Worm (Caenorhabditis elegans) whole organism, L3 larva: Measurements from ENCODE around the gene srd-35.

Source experiments
- R02D3.7 ChIP-seq: fragments of 150-350 bp; optimal IDR thresholded peaks from 2 replicates; lab custom pipeline; 2014; ENCODE audit warnings: missing biosample characterization, missing genetic modification characterization
- ZK546.5 ChIP-seq: sonication (generic microtip); optimal IDR thresholded peaks from 2 replicates; lab custom pipeline; 2017; ENCODE audit warnings: missing biosample characterization, missing genetic modification characterization
- aly-2 ChIP-seq: fragments of 150-350 bp; optimal IDR thresholded peaks from 2 replicates; lab custom pipeline; 2014; ENCODE audit warnings: missing biosample characterization, missing genetic modification characterization
- ama-1 ChIP-seq: fragments of 150-350 bp; optimal IDR thresholded peaks from 2 replicates; lab custom pipeline; 2018
- ceh-28 ChIP-seq: fragments of 150-350 bp; optimal IDR thresholded peaks from 2 replicates; lab custom pipeline; 2014; ENCODE audit warnings: missing biosample characterization, missing genetic modification reagents, missing genetic modification characterization
- ceh-82 ChIP-seq: fragments of 150-350 bp; optimal IDR thresholded peaks from 2 replicates; lab custom pipeline; 2014; ENCODE audit warnings: missing biosample characterization, missing genetic modification characterization
- ceh-9 ChIP-seq: sonication (generic microtip); optimal IDR thresholded peaks from 2 replicates; lab custom pipeline; 2018; ENCODE audit warnings: missing biosample characterization, missing genetic modification characterization
- daf-12 ChIP-seq: fragments of 150-350 bp; optimal IDR thresholded peaks from 2 replicates; lab custom pipeline; 2014; ENCODE audit warnings: missing biosample characterization, missing genetic modification reagents, missing genetic modification characterization
- egl-27 ChIP-seq: sonication (generic microtip); optimal IDR thresholded peaks from 4 replicates; lab custom pipeline; 2017; ENCODE audit warnings: missing biosample characterization, missing genetic modification reagents, missing genetic modification characterization
- elt-1 ChIP-seq: fragments of 150-350 bp; optimal IDR thresholded peaks from 2 replicates; lab custom pipeline; 2014; ENCODE audit warnings: missing biosample characterization, missing genetic modification characterization
- elt-2 ChIP-seq: sonication (generic microtip); optimal IDR thresholded peaks from 2 replicates; lab custom pipeline; 2016; ENCODE audit warnings: missing genetic modification reagents, mild to moderate bottlenecking, missing genetic modification characterization, missing compliant biosample characterization
- elt-3 ChIP-seq, 3 experiments: fragments of 150-350 bp in 1 of 3; sonication (generic microtip) in 2 of 3; optimal IDR thresholded peaks; 2 replicates in 2 of 3; 4 replicates in 1 of 3; lab custom pipeline; 2014 to 2017; ENCODE audit warnings: missing biosample characterization in 3 of 3, missing genetic modification characterization in 3 of 3
- eor-1 ChIP-seq, 2 experiments: fragments of 150-350 bp; optimal IDR thresholded peaks; 2 replicates each; lab custom pipeline; 2014 to 2018; ENCODE audit warnings: missing biosample characterization in 2 of 2, missing genetic modification characterization in 2 of 2
- fkh-10 ChIP-seq: sonication (generic microtip); optimal IDR thresholded peaks from 2 replicates; lab custom pipeline; 2017; ENCODE audit warnings: missing biosample characterization, missing genetic modification reagents, missing genetic modification characterization
- fos-1 ChIP-seq: fragments of 150-350 bp; optimal IDR thresholded peaks from 2 replicates; lab custom pipeline; 2014; ENCODE audit warnings: missing biosample characterization, missing genetic modification characterization
- hmg-11 ChIP-seq: sonication (generic microtip); optimal IDR thresholded peaks from 2 replicates; lab custom pipeline; 2016; ENCODE audit warnings: missing genetic modification characterization, missing compliant biosample characterization
- jun-1 ChIP-seq: fragments of 150-350 bp; optimal IDR thresholded peaks from 2 replicates; lab custom pipeline; 2014; ENCODE audit warnings: missing biosample characterization, missing genetic modification reagents, missing genetic modification characterization
- lin-15B ChIP-seq: fragments of 150-350 bp; optimal IDR thresholded peaks from 2 replicates; lab custom pipeline; 2014; ENCODE audit warnings: missing biosample characterization, missing genetic modification characterization
- lsy-12 ChIP-seq: sonication (generic microtip); optimal IDR thresholded peaks from 2 replicates; lab custom pipeline; 2016; ENCODE audit warnings: mild to moderate bottlenecking, missing genetic modification characterization, missing compliant biosample characterization
- mdl-1 ChIP-seq: fragments of 150-350 bp; optimal IDR thresholded peaks from 2 replicates; lab custom pipeline; 2014; ENCODE audit warnings: missing biosample characterization, missing genetic modification characterization
- nhr-11 ChIP-seq: fragments of 150-350 bp; optimal IDR thresholded peaks from 2 replicates; lab custom pipeline; 2014; ENCODE audit warnings: missing biosample characterization, missing genetic modification characterization
- nhr-12 ChIP-seq: fragments of 150-350 bp; optimal IDR thresholded peaks from 2 replicates; lab custom pipeline; 2014; ENCODE audit warnings: missing biosample characterization, missing genetic modification characterization
- nhr-23 ChIP-seq: fragments of 150-350 bp; optimal IDR thresholded peaks from 2 replicates; lab custom pipeline; 2014; ENCODE audit warnings: missing biosample characterization, missing genetic modification reagents, missing genetic modification characterization
- nhr-237 ChIP-seq: fragments of 150-350 bp; optimal IDR thresholded peaks from 2 replicates; lab custom pipeline; 2014; ENCODE audit warnings: missing biosample characterization, missing genetic modification characterization
- nhr-25 ChIP-seq: sonication (generic microtip); optimal IDR thresholded peaks from 2 replicates; lab custom pipeline; 2017; ENCODE audit warnings: missing biosample characterization, missing genetic modification characterization
- nhr-28 ChIP-seq: fragments of 150-350 bp; optimal IDR thresholded peaks from 2 replicates; lab custom pipeline; 2014; ENCODE audit warnings: missing biosample characterization, missing genetic modification characterization
- nhr-67 ChIP-seq: fragments of 150-350 bp; optimal IDR thresholded peaks from 2 replicates; lab custom pipeline; 2014; ENCODE audit warnings: missing biosample characterization, missing genetic modification characterization
- nhr-76 ChIP-seq: fragments of 150-350 bp; sonication (generic microtip); optimal IDR thresholded peaks from 5 replicates; lab custom pipeline; 2014; ENCODE audit warnings: missing biosample characterization, missing genetic modification characterization
- nhr-77 ChIP-seq: fragments of 150-350 bp; optimal IDR thresholded peaks from 2 replicates; lab custom pipeline; 2014; ENCODE audit warnings: missing biosample characterization, missing genetic modification characterization
- pha-4 ChIP-seq: fragments of 150-350 bp; optimal IDR thresholded peaks from 2 replicates; lab custom pipeline; 2014; ENCODE audit warnings: missing biosample characterization, missing genetic modification reagents, missing genetic modification characterization
- pqm-1 ChIP-seq: fragments of 150-350 bp; optimal IDR thresholded peaks from 2 replicates; lab custom pipeline; 2017; ENCODE audit warnings: missing biosample characterization, missing genetic modification characterization, inconsistent platforms
- unc-62 ChIP-seq: fragments of 150-350 bp; sonication (generic microtip); optimal IDR thresholded peaks from 4 replicates; lab custom pipeline; 2014; ENCODE audit warnings: missing biosample characterization, missing genetic modification reagents, missing genetic modification characterization
- zag-1 ChIP-seq: fragments of 150-350 bp; optimal IDR thresholded peaks from 2 replicates; lab custom pipeline; 2014; ENCODE audit warnings: missing biosample characterization, missing genetic modification characterization
- ztf-11 ChIP-seq: fragments of 150-350 bp; optimal IDR thresholded peaks from 2 replicates; lab custom pipeline; 2014; ENCODE audit warnings: missing biosample characterization, missing genetic modification characterization
- ztf-4 ChIP-seq: fragments of 150-350 bp; optimal IDR thresholded peaks from 2 replicates; lab custom pipeline; 2014; ENCODE audit warnings: missing biosample characterization, missing genetic modification characterization

srd-35 gene

DNA sequence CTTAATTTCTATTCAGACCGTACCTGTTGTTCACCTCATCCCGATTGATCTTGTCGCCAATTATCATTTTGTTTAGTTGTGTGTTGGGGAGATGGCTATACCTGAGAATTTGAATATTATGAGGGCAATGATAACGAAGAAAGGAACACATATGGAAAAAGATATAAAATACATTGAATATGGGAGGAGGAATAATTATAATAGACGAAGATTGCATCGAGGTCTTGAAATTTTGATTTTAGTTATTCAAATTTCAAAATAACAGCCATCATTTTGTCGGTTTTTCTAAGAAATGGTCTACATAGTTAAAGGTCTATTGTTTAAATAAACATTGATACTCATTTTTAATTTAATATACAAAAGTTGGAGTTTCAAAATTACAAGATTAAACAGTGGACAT is 22.9 kb downstream of the srd-35 start, which contains the start of gene shw-3:
Gene shw-3 (minus strand): TSS at position 101 of the 400 bp plus-strand sequence.
- TF ChIP-seq ZK546.5 = no peak
- TF ChIP-seq elt-2 = no peak
- TF ChIP-seq nhr-76 = no peak
- TF ChIP-seq hmg-11 = no peak
- TF ChIP-seq elt-1 (tag; lab: Kevin White, UChicago) = no peak
- TF ChIP-seq mdl-1 = no peak
- no peak for TF ChIP-seq nhr-25 (tag; lab: Kevin White, UChicago)
- TF ChIP-seq nhr-28 (tag; lab: Kevin White, UChicago) = no peak
- TF ChIP-seq nhr-12 = no peak
- TF ChIP-seq lsy-12 = no peak
- no peak for TF ChIP-seq jun-1 (tag; lab: Kevin White, UChicago)
- no peak for TF ChIP-seq ztf-11 (tag; lab: Kevin White, UChicago)
- TF ChIP-seq pqm-1 (tag; lab: Kevin White, UChicago) = no peak
- no peak for TF ChIP-seq eor-1 (tag; optimal IDR thresholded peaks at IDR 0.05; lab: Kevin White, UChicago)
- TF ChIP-seq fkh-10 (GFP tag; lab: Kevin White, UChicago) = no peak
- TF ChIP-seq ceh-28 (tag; lab: Kevin White, UChicago) = no peak
- TF ChIP-seq zag-1 (tag; lab: Kevin White, UChicago) = no peak

DNA sequence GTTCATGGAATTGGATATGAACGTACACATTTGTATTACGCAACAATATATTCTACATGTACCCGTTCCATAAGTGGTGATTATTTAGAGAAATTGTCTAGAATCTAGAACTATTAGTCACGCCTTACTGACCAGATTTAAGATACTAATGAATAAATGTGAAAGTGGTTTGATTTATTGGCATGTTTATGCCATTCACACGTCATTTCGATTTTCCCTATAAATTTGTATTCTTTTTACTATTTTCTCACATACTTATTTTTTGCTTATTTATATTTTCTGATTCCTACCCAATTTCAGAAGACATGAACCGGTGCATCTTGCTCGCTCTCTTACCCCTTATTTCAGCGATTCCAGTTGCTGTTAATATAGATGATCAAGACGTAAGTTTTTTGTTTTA is 24.1 kb downstream of the srd-35 start, which contains the start of gene F15B9.8:
Gene F15B9.8 (plus strand): TSS at position 301 of the 400 bp plus-strand sequence.
- no peak for TF ChIP-seq pha-4 (tag; lab: Kevin White, UChicago)
- TF ChIP-seq elt-1 (tag; lab: Kevin White, UChicago) = no peak
- TF ChIP-seq fos-1 (tag; lab: Kevin White, UChicago) = no peak
- TF ChIP-seq nhr-76 = no peak
- no peak for TF ChIP-seq nhr-23 (tag; lab: Kevin White, UChicago)
- no peak for TF ChIP-seq daf-12 (tag; lab: Kevin White, UChicago)
- TF ChIP-seq elt-3 (tag; optimal IDR thresholded peaks at IDR 0.05; lab: Kevin White, UChicago) = no peak
- no peak for TF ChIP-seq pqm-1 (tag; lab: Kevin White, UChicago)
- TF ChIP-seq ceh-9 (tag; lab: Kevin White, UChicago) = no peak
- TF ChIP-seq ztf-4 (tag; lab: Kevin White, UChicago) = no peak
- no peak for TF ChIP-seq ama-1
- no peak for TF ChIP-seq R02D3.7 (tag; lab: Kevin White, UChicago)
- TF ChIP-seq lsy-12 = no peak
- TF ChIP-seq, all 47 proteins: peak for 0

DNA sequence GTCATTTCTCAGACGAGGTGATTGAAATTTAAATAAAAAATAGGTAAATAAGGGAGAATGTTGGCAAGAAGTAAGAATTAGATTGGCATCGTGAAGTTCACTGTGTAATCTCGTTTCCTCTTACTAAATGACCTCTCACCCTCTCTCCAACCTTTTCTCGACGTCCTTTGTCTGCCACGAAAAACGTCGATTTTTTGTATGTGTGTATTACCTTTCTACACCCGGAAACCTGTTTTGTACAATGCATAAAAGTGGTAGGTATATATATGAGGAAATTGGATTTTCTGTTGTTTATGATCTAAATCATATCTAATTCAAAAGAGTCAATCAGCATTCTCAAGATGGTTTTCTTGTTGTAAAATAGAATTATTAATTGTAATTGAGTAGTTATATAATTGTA is 28.7 kb downstream of the srd-35 start, which contains the start of the genes F15B9.11 and dsl-7:
Gene F15B9.11 (minus strand): TSS at position 5 of the 400 bp plus-strand sequence.
Gene dsl-7 (plus strand): TSS at position 260 of the 400 bp plus-strand sequence.
- TF ChIP-seq pqm-1 (tag; lab: Kevin White, UChicago) (no peak), nhr-11 (tag; lab: Kevin White, UChicago) (no peak), nhr-25 (tag; lab: Kevin White, UChicago) (peak; percentile 73), elt-1 (tag; lab: Kevin White, UChicago) (peak; percentile 17), eor-1 (tag; optimal IDR thresholded peaks at IDR 0.05; lab: Kevin White, UChicago) (no peak)

DNA sequence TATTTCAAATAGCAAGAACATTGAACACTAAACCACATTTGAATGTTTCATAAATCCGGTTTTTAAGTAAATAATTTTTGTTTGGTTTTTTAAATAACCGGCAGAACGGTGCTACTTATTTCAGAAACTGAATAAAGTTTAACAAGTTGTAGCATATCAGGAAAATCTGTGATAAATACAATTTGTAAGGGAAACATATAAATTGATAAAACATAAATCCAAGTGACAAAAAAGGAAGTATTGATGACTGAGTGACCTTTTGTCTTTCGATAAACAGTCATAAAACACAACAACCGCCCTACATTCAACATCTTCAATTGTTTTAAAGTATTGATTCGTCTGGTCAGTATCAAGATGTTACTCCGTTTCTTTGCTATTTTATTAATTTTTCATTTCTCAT is 31.1 kb downstream of the srd-35 start, which contains the start of gene far-5:
Gene far-5 (plus strand): TSS at position 301 of the 400 bp plus-strand sequence.
- TF ChIP-seq R02D3.7 (tag; lab: Kevin White, UChicago) (no peak), nhr-23 (tag; lab: Kevin White, UChicago) (peak; percentile 2), zag-1 (tag; lab: Kevin White, UChicago) (no peak)

DNA sequence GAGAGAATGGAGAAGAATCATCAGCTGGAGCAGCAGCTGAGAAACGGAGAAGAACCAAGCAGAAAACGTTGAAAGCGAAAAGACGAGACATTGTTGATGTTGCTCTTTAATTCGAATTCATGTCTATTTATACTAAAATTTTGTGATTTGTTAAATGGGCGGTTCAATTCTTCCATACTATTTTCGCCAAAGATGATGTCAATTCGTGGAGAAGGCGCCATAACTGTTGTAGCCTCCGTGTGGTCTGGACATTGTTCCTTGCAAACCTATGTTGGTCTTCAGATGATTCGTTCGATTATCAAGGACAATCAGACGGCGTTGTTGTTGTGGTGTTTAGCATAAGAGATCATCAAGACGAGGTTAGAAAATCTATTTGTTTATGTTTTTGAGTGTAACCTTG is 33.2 kb downstream of the srd-35 start, which contains the start of gene far-3:
Gene far-3 (minus strand): TSS at position 101 of the 400 bp plus-strand sequence.
- TF ChIP-seq lin-15B (tag; lab: Kevin White, UChicago) = no peak
- TF ChIP-seq zag-1 (tag; lab: Kevin White, UChicago) = no peak
- TF ChIP-seq lsy-12 = no peak
- TF ChIP-seq nhr-237 = no peak
- no peak for TF ChIP-seq nhr-67
- no peak for TF ChIP-seq unc-62 (GFP tag; lab: Kevin White, UChicago)
- TF ChIP-seq ama-1 = no peak
- no peak for TF ChIP-seq elt-3 (tag; optimal IDR thresholded peaks at IDR 0.05; lab: Kevin White, UChicago)
- no peak for TF ChIP-seq ceh-82 (tag; lab: Kevin White, UChicago)
- TF ChIP-seq elt-2 = no peak
- TF ChIP-seq nhr-11 (tag; lab: Kevin White, UChicago) = no peak
- no peak for TF ChIP-seq aly-2 (tag; lab: Kevin White, UChicago)
- no peak for TF ChIP-seq ceh-28 (tag; lab: Kevin White, UChicago)
- no peak for TF ChIP-seq ztf-11 (tag; lab: Kevin White, UChicago)
- no peak for TF ChIP-seq nhr-77 (tag; lab: Kevin White, UChicago)
- no peak for TF ChIP-seq pha-4 (tag; lab: Kevin White, UChicago)
- no peak for TF ChIP-seq elt-1 (tag; lab: Kevin White, UChicago)
- TF ChIP-seq egl-27 (tag; lab: Kevin White, UChicago) = no peak
- TF ChIP-seq nhr-23 (tag; lab: Kevin White, UChicago) = no peak
